Worm (Caenorhabditis elegans) whole organism, young adult: ENCODE data around the gene bgnt-1.4.

Source experiments
- B0336.3 ChIP-seq: fragments of 200-800 bp; sonication (Bioruptor generic); IDR thresholded peaks from 2 replicates; pipeline ENCODE4 v1.3.6; 2022; ENCODE audit warnings: missing genetic modification characterization, missing compliant biosample characterization
- F37B4.10 ChIP-seq: fragments of 200-800 bp; sonication (Bioruptor generic); IDR thresholded peaks from 2 replicates; pipeline ENCODE4 v1.3.6; 2022; ENCODE audit warnings: missing genetic modification characterization, missing compliant biosample characterization
- F52B5.7 ChIP-seq: sonication (generic microtip); optimal IDR thresholded peaks from 2 replicates; lab custom pipeline; 2016; ENCODE audit warnings: mild to moderate bottlenecking, missing genetic modification characterization, missing compliant biosample characterization
- F55B11.4 ChIP-seq: sonication (generic microtip); optimal IDR thresholded peaks from 2 replicates; lab custom pipeline; 2016; ENCODE audit warnings: missing compliant biosample characterization, missing genetic modification characterization, borderline replicate concordance; ENCODE audit not compliant: insufficient read depth
- T07F8.4 ChIP-seq: sonication (generic microtip); optimal IDR thresholded peaks from 2 replicates; lab custom pipeline; 2016; ENCODE audit warnings: mild to moderate bottlenecking, missing genetic modification characterization, moderate library complexity, missing compliant biosample characterization
- Y53G8AR.9 ChIP-seq: fragments of 200-800 bp; sonication (Bioruptor generic); conservative IDR thresholded peaks from 2 replicates; pipeline ENCODE4 v1.3.6; 2022; ENCODE audit warnings: missing genetic modification reagents, missing genetic modification characterization, missing compliant biosample characterization
- Y79H2A.3 ChIP-seq: fragments of 200-800 bp; sonication (Bioruptor generic); conservative IDR thresholded peaks from 2 replicates; pipeline ENCODE4 v1.3.6; 2022; ENCODE audit warnings: missing genetic modification reagents, missing genetic modification characterization, missing compliant biosample characterization
- Y95B8A.8 ChIP-seq: fragments of 200-800 bp; sonication (Bioruptor generic); IDR thresholded peaks from 2 replicates; pipeline ENCODE4 v1.3.6; 2022; ENCODE audit warnings: missing genetic modification reagents, missing genetic modification characterization, missing compliant biosample characterization
- ZK185.1 ChIP-seq: sonication (generic microtip); optimal IDR thresholded peaks from 2 replicates; lab custom pipeline; 2016; ENCODE audit warnings: mild to moderate bottlenecking, missing genetic modification characterization, missing compliant biosample characterization; ENCODE audit not compliant: poor library complexity, severe bottlenecking
- ama-1 ChIP-seq, 3 experiments: fragments of 150-350 bp in 1 of 3; sonication (generic microtip) in 2 of 3; optimal IDR thresholded peaks; 2 replicates each; lab custom pipeline; 2014 to 2018; ENCODE audit warnings: missing biosample characterization in 2 of 3, missing genetic modification characterization in 2 of 3, missing genetic modification reagents in 2 of 3
- attf-3 ChIP-seq: fragments of 200-800 bp; sonication (Bioruptor generic); conservative IDR thresholded peaks from 2 replicates; pipeline ENCODE4 v1.3.6; 2022; ENCODE audit warnings: missing genetic modification reagents, missing genetic modification characterization, missing compliant biosample characterization
- ceh-91 ChIP-seq: fragments of 200-800 bp; sonication (Bioruptor generic); IDR thresholded peaks from 2 replicates; pipeline ENCODE4 v1.3.6; 2022; ENCODE audit warnings: missing genetic modification reagents, missing genetic modification characterization, missing compliant biosample characterization
- chd-7 ChIP-seq: sonication (generic microtip); optimal IDR thresholded peaks from 2 replicates; lab custom pipeline; 2016; ENCODE audit warnings: mild to moderate bottlenecking, missing genetic modification characterization, moderate library complexity, missing compliant biosample characterization
- egl-18 ChIP-seq: fragments of 200-800 bp; sonication (Bioruptor generic); IDR thresholded peaks from 2 replicates; pipeline ENCODE4 v1.3.6; 2022; ENCODE audit warnings: missing genetic modification reagents, missing genetic modification characterization, missing compliant biosample characterization
- egl-44 ChIP-seq: fragments of 200-800 bp; sonication (Bioruptor generic); IDR thresholded peaks from 2 replicates; pipeline ENCODE4 v1.3.6; 2022; ENCODE audit warnings: missing genetic modification reagents, missing genetic modification characterization, missing compliant biosample characterization
- ekl-4 ChIP-seq: fragments of 200-800 bp; sonication (Bioruptor generic); IDR thresholded peaks from 2 replicates; pipeline ENCODE4 v1.3.6; 2022; ENCODE audit warnings: missing genetic modification reagents, missing genetic modification characterization, missing compliant biosample characterization
- ets-4 ChIP-seq: fragments of 200-800 bp; sonication (Bioruptor generic); optimal IDR thresholded peaks from 2 replicates; lab custom pipeline; 2018; ENCODE audit warnings: mild to moderate bottlenecking, missing genetic modification characterization, missing compliant biosample characterization
- him-1 ChIP-seq: sonication (generic microtip); optimal IDR thresholded peaks from 2 replicates; lab custom pipeline; 2016; ENCODE audit warnings: missing genotype, missing genetic modification reagents, missing genetic modification characterization, missing compliant biosample characterization
- hlh-26 ChIP-seq: fragments of 200-800 bp; sonication (Bioruptor generic); conservative IDR thresholded peaks from 2 replicates; pipeline ENCODE4 v1.3.6; 2022; ENCODE audit warnings: missing genetic modification reagents, missing genetic modification characterization, missing compliant biosample characterization
- lag-1 ChIP-seq: fragments of 200-800 bp; sonication (Bioruptor generic); IDR thresholded peaks from 2 replicates; pipeline ENCODE4 v1.3.6; 2022; ENCODE audit warnings: missing genetic modification reagents, missing genetic modification characterization, missing compliant biosample characterization
- lin-54 ChIP-seq: fragments of 200-800 bp; sonication (Bioruptor generic); optimal IDR thresholded peaks from 2 replicates; lab custom pipeline; 2018; ENCODE audit warnings: mild to moderate bottlenecking, missing genetic modification characterization, missing compliant biosample characterization
- lsy-27 ChIP-seq: sonication (generic microtip); optimal IDR thresholded peaks from 2 replicates; lab custom pipeline; 2017; ENCODE audit warnings: missing genetic modification characterization, mild to moderate bottlenecking, missing compliant biosample characterization, antibody characterized with exemption, missing genotype, borderline replicate concordance; ENCODE audit not compliant: insufficient read depth
- madf-10 ChIP-seq: sonication (generic microtip); optimal IDR thresholded peaks from 2 replicates; lab custom pipeline; 2016; ENCODE audit warnings: mild to moderate bottlenecking, missing genetic modification characterization, missing compliant biosample characterization
- mcd-1 ChIP-seq: fragments of 200-800 bp; sonication (Bioruptor generic); IDR thresholded peaks from 2 replicates; pipeline ENCODE4 v1.3.6; 2022; ENCODE audit warnings: missing genetic modification reagents, missing genetic modification characterization, missing compliant biosample characterization
- mel-28 ChIP-seq: sonication (generic microtip); optimal IDR thresholded peaks from 2 replicates; lab custom pipeline; 2016; ENCODE audit warnings: borderline replicate concordance, mild to moderate bottlenecking, missing genetic modification characterization, missing compliant biosample characterization
- mes-4 ChIP-seq: sonication (generic microtip); optimal IDR thresholded peaks from 2 replicates; lab custom pipeline; 2016; ENCODE audit warnings: missing genotype, missing genetic modification characterization, missing compliant biosample characterization
- mxl-1 ChIP-seq: sonication (generic microtip); optimal IDR thresholded peaks from 2 replicates; lab custom pipeline; 2016; ENCODE audit warnings: missing genetic modification characterization, missing compliant biosample characterization
- nfya-2 ChIP-seq: fragments of 200-800 bp; sonication (Bioruptor generic); IDR thresholded peaks from 2 replicates; pipeline ENCODE4 v1.3.6; 2022; ENCODE audit warnings: missing genetic modification reagents, missing genetic modification characterization, missing compliant biosample characterization
- nhr-120 ChIP-seq: fragments of 200-800 bp; sonication (Bioruptor generic); IDR thresholded peaks from 2 replicates; pipeline ENCODE4 v1.3.6; 2022; ENCODE audit warnings: missing genetic modification characterization, missing compliant biosample characterization
- rec-8 ChIP-seq, 2 experiments: sonication (generic microtip); optimal IDR thresholded peaks; 2 replicates each; lab custom pipeline; 2016; ENCODE audit warnings: mild to moderate bottlenecking in 2 of 2, missing genetic modification characterization in 2 of 2, missing genetic modification reagents in 2 of 2, missing genotype in 2 of 2, missing biosample characterization in 1 of 2, missing compliant biosample characterization in 1 of 2, moderate library complexity in 1 of 2
- repo-1 ChIP-seq: sonication (generic microtip); optimal IDR thresholded peaks from 2 replicates; lab custom pipeline; 2017; ENCODE audit warnings: mild to moderate bottlenecking, missing genetic modification characterization, missing compliant biosample characterization
- sdz-38 ChIP-seq: sonication (generic microtip); optimal IDR thresholded peaks from 2 replicates; lab custom pipeline; 2016; ENCODE audit warnings: missing genotype, missing genetic modification characterization, missing compliant biosample characterization
- sea-2 ChIP-seq: fragments of 200-800 bp; sonication (Bioruptor generic); IDR thresholded peaks from 2 replicates; pipeline ENCODE4 v1.3.6; 2022; ENCODE audit warnings: missing genetic modification characterization, missing compliant biosample characterization
- snpc-1.3 ChIP-seq: sonication (generic microtip); optimal IDR thresholded peaks from 2 replicates; lab custom pipeline; 2017; ENCODE audit warnings: missing genetic modification characterization, mild to moderate bottlenecking, missing compliant biosample characterization, antibody characterized with exemption, moderate library complexity, missing genotype, missing genetic modification reagents; ENCODE audit not compliant: insufficient read depth
- snpc-3.4 ChIP-seq: sonication (generic microtip); optimal IDR thresholded peaks from 2 replicates; lab custom pipeline; 2017; ENCODE audit warnings: missing genetic modification characterization, mild to moderate bottlenecking, missing compliant biosample characterization, antibody characterized with exemption, moderate library complexity, missing genotype, missing genetic modification reagents
- snpc-4 ChIP-seq, 5 experiments: fragments of 150-350 bp in 1 of 5; sonication (generic microtip) in 4 of 5; optimal IDR thresholded peaks; 2 replicates each; lab custom pipeline; 2014 to 2018; ENCODE audit warnings: missing genetic modification characterization in 5 of 5, missing biosample characterization in 3 of 5, antibody characterized with exemption in 2 of 5, mild to moderate bottlenecking in 2 of 5, missing compliant biosample characterization in 2 of 5, missing genotype in 2 of 5, moderate library complexity in 2 of 5, missing genetic modification reagents in 1 of 5
- somi-1 ChIP-seq: fragments of 200-800 bp; sonication (Bioruptor generic); optimal IDR thresholded peaks from 2 replicates; lab custom pipeline; 2018; ENCODE audit warnings: mild to moderate bottlenecking, missing genetic modification characterization, missing compliant biosample characterization
- tbx-9 ChIP-seq: sonication (generic microtip); optimal IDR thresholded peaks from 2 replicates; lab custom pipeline; 2016; ENCODE audit warnings: borderline replicate concordance, missing genetic modification characterization, inconsistent platforms, missing compliant biosample characterization
- tlf-1 ChIP-seq: fragments of 200-800 bp; sonication (Bioruptor generic); optimal IDR thresholded peaks from 2 replicates; lab custom pipeline; 2018; ENCODE audit warnings: mild to moderate bottlenecking, missing genetic modification characterization, missing compliant biosample characterization
- unc-130 ChIP-seq: sonication (generic microtip); optimal IDR thresholded peaks from 2 replicates; lab custom pipeline; 2016; ENCODE audit warnings: missing genetic modification reagents, missing genetic modification characterization, missing compliant biosample characterization
- xnd-1 ChIP-seq: sonication (generic microtip); optimal IDR thresholded peaks from 2 replicates; lab custom pipeline; 2016; ENCODE audit warnings: missing genotype, missing genetic modification reagents, missing genetic modification characterization, missing compliant biosample characterization
- zim-3 ChIP-seq: sonication (generic microtip); optimal IDR thresholded peaks from 2 replicates; lab custom pipeline; 2017; ENCODE audit warnings: mild to moderate bottlenecking, missing genetic modification characterization, moderate library complexity, missing compliant biosample characterization
- ztf-25 ChIP-seq: fragments of 200-800 bp; sonication (Bioruptor generic); IDR thresholded peaks from 2 replicates; pipeline ENCODE4 v1.3.6; 2022; ENCODE audit warnings: missing genetic modification reagents, missing genetic modification characterization, missing compliant biosample characterization
- ztf-3 ChIP-seq: fragments of 200-800 bp; sonication (Bioruptor generic); optimal IDR thresholded peaks from 2 replicates; lab custom pipeline; 2018; ENCODE audit warnings: mild to moderate bottlenecking, missing genetic modification characterization, missing compliant biosample characterization
- ztf-6 ChIP-seq: fragments of 200-800 bp; sonication (Bioruptor generic); IDR thresholded peaks from 2 replicates; pipeline ENCODE4 v1.3.6; 2022; ENCODE audit warnings: missing genetic modification reagents, missing genetic modification characterization, missing compliant biosample characterization

bgnt-1.4 gene

DNA sequence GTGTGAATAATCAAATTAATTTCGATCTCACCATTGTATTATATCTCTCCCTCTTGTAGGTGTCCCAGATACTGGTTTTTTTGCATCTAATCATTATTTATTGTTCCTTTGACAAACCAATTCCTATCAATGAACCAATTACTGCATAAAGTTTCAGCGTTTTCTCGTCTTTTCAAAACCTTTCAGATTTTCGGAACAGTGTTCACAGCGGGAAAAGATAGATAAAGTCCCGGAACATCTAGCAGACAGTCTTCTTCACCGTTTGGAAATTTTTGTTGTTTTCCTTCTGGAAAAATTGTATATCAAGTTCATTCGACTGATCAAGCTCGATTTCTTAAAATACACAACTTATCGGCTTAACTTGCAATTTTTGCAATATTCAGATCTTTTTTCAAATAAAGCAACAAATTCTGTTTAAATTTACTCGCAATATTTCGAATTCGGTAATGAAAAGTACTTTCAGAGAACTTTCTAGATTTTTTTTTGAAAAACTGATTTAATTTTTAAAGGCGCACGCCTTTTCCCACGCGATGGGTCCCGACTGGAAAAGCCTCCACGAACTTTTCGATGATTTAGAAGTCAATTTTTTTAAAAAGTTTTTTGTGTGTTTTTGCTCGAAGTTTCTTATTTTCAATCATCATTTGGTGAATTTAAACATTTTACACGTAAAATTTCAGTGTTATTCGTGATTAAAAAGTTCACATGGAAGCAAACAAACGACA lies 5.3 kb upstream of the bgnt-1.4 start, which contains the start of gene pgl-3 (continued):
- TF ChIP-seq madf-10 (tag; lab: Kevin White, UChicago): no peak
- peak; percentile 52 for TF ChIP-seq lin-54 (GFP tag; lab: Kevin White, UChicago)
- peak; percentile 11 for TF ChIP-seq unc-130 (GFP tag; lab: Kevin White, UChicago)
- TF ChIP-seq ztf-25: no peak
- TF ChIP-seq T07F8.4 (tag; lab: Kevin White, UChicago): no peak
- no peak for TF ChIP-seq ekl-4 (GFP tag; lab: Robert Waterston, UW)
- peak; percentile 99 for TF ChIP-seq Y79H2A.3 (GFP tag; lab: Robert Waterston, UW)
- no peak for TF ChIP-seq ama-1 (optimal IDR thresholded peaks at IDR 0.05; lab: Kevin White, UChicago)
- TF ChIP-seq ama-1 (GFP tag; optimal IDR thresholded peaks at IDR 0.05; lab: Kevin White, UChicago): no peak
- no peak for TF ChIP-seq snpc-3.4
- no peak for TF ChIP-seq ztf-3 (GFP tag; lab: Kevin White, UChicago)
- TF ChIP-seq tlf-1 (GFP tag; lab: Kevin White, UChicago): peak; percentile 48
- no peak for TF ChIP-seq F52B5.7 (tag; lab: Kevin White, UChicago)
- no peak for TF ChIP-seq attf-3
- TF ChIP-seq snpc-4 (GFP tag; optimal IDR thresholded peaks at IDR 0.05; lab: Kevin White, UChicago): peak; percentile 24
- no peak for TF ChIP-seq snpc-4 (tag; optimal IDR thresholded peaks at IDR 0.05; lab: Kevin White, UChicago)
- no peak for TF ChIP-seq repo-1 (tag; lab: Kevin White, UChicago)
- peak; percentile 90; the same call in 1 of the 2 replicates for TF ChIP-seq Y95B8A.8 (GFP tag; lab: Robert Waterston, UW)
- TF ChIP-seq B0336.3 (GFP tag; lab: Robert Waterston, UW): peak; percentile 48; the same call in 1 of the 2 replicates
- no peak for TF ChIP-seq egl-18 (GFP tag; lab: Robert Waterston, UW)
- TF ChIP-seq egl-44 (GFP tag; lab: Robert Waterston, UW): 0 out of 2 replicates have a peak, but pooled peaks have one; percentile 54
- peak; percentile 46 for TF ChIP-seq him-1 (tag; lab: Kevin White, UChicago)
- no peak for TF ChIP-seq rec-8 (tag; optimal IDR thresholded peaks at IDR 0.05; lab: Kevin White, UChicago)
- no peak for TF ChIP-seq F55B11.4 (tag; lab: Kevin White, UChicago)
- TF ChIP-seq lag-1 (GFP tag; lab: Robert Waterston, UW): no peak
- TF ChIP-seq hlh-26 (GFP tag; lab: Robert Waterston, UW): no peak
- no peak for TF ChIP-seq nhr-120
- TF ChIP-seq snpc-1.3 (tag; lab: Kevin White, UChicago): peak; percentile 20
- TF ChIP-seq xnd-1: peak; percentile 42
- TF ChIP-seq ztf-6 (GFP tag; lab: Robert Waterston, UW): no peak
- TF ChIP-seq sea-2: no peak
- TF ChIP-seq Y53G8AR.9 (GFP tag; lab: Robert Waterston, UW): peak; percentile 76; the same call in 1 of the 2 replicates
- no peak for TF ChIP-seq lsy-27 (tag; lab: Kevin White, UChicago)
- no peak for TF ChIP-seq mes-4 (tag; lab: Kevin White, UChicago)
- 0 out of 2 replicates have a peak, but pooled peaks have one; percentile 19 for TF ChIP-seq F37B4.10 (GFP tag; lab: Robert Waterston, UW)
- no peak for TF ChIP-seq zim-3 (tag; lab: Kevin White, UChicago)
- TF ChIP-seq ZK185.1 (tag; lab: Kevin White, UChicago): no peak
- TF ChIP-seq ceh-91 (GFP tag; lab: Robert Waterston, UW): peak; percentile 45; the same call in 1 of the 2 replicates
- no peak for TF ChIP-seq chd-7
- no peak for TF ChIP-seq mcd-1
- TF ChIP-seq nfya-2: no peak
- TF ChIP-seq mxl-1 (tag; lab: Kevin White, UChicago): no peak
- TF ChIP-seq somi-1: no peak
- TF ChIP-seq sdz-38 (tag; lab: Kevin White, UChicago): no peak
- TF ChIP-seq mel-28 (tag; lab: Kevin White, UChicago): no peak
- no peak for TF ChIP-seq ets-4 (GFP tag; lab: Kevin White, UChicago)
- no peak for TF ChIP-seq tbx-9 (tag; lab: Kevin White, UChicago)
